Fruit fly (Drosophila melanogaster): ENCODE measurements around the gene mys.

mys gene

DNA sequence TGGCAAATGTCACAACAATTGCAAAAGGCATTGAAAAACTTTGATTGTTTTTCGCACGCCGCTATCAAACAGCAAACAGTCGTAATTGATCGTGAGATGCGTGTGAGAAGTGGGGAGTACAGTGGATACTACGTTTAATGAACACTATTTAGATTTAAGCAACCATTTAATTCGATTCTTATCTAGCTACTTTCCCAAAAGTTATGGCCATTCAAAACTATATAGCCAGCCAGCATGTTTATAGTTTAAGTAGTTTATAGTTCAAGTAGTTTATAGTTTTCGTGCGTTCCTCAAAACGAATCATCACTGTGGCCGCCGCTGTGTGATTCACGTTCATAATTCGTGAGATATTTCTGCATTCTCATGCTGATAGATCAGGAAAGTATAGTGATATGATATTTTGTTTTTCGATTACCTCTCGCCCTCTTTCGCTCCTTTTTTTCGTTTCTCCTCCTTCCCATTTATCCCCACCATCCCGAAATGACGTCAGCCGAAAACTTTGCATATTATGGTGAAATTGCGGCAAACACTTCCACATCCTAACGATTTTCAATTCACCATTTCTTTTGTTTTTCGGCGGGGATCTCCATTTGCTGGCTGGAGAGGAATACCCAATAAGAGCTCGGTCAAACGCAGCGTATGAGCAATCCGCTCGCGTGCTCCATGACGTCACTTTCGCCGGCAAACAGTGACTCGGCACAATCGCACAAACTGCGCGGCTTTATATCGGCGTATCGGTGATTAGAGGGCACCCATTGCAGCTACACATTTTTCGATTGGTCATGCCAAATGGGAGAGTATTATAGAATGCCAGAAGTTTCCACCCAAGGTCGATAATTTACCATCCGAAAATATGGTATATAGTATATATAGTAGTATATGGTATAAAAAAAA is 52.2 kb downstream of the mys start (continued):
- peak; percentile 79 for TF ChIP-seq Dek (tag; optimal IDR thresholded peaks at IDR 0.05)
- no peak for TF ChIP-seq CG6272 (GFP tag; IDR thresholded peaks at IDR 0.05)
- TF ChIP-seq CG17912 (GFP tag; optimal IDR thresholded peaks at IDR 0.05) = no peak
- no peak for TF ChIP-seq tin (GFP tag; optimal IDR thresholded peaks at IDR 0.05)
- no peak for TF ChIP-seq Max (GFP tag; optimal IDR thresholded peaks at IDR 0.05)
- TF ChIP-seq otp (GFP tag; IDR thresholded peaks at IDR 0.05) = no peak
- no peak for TF ChIP-seq h (optimal IDR thresholded peaks at IDR 0.05)
- TF ChIP-seq CG10321 (GFP tag; IDR thresholded peaks at IDR 0.05) = no peak
- TF ChIP-seq CG8765 (GFP tag; IDR thresholded peaks at IDR 0.05) = no peak; the same call in 1 of the 2 replicates
- TF ChIP-seq CG10543 (GFP tag; optimal IDR thresholded peaks at IDR 0.05) = no peak
- no peak for TF ChIP-seq wor (GFP tag; IDR thresholded peaks at IDR 0.05)
- peak; percentile 51 for TF ChIP-seq CrebB (tag; optimal IDR thresholded peaks at IDR 0.05)
- TF ChIP-seq danr (GFP tag; IDR thresholded peaks at IDR 0.05) = no peak
- TF ChIP-seq HLH54F (GFP tag; optimal IDR thresholded peaks at IDR 0.05) = peak; percentile 63
- TF ChIP-seq Dref (GFP tag; IDR thresholded peaks at IDR 0.05) = no peak
- TF ChIP-seq Ssrp (tag; optimal IDR thresholded peaks at IDR 0.05) = no peak
- TF ChIP-seq Nf-YA (GFP tag; IDR thresholded peaks at IDR 0.05) = no peak
- no peak for TF ChIP-seq sima (GFP tag; optimal IDR thresholded peaks at IDR 0.05)
- TF ChIP-seq tna (GFP tag; IDR thresholded peaks at IDR 0.05; ENCODE audit: partially characterized antibody) = no peak
- peak; percentile 52; the same call in 1 of the 2 replicates for TF ChIP-seq CG11085 (GFP tag; IDR thresholded peaks at IDR 0.05)
- TF ChIP-seq CG12391 (tag; optimal IDR thresholded peaks at IDR 0.05) = peak; percentile 44
- TF ChIP-seq dysf (GFP tag; IDR thresholded peaks at IDR 0.05) = peak; percentile 74
- peak; percentile 60 for TF ChIP-seq tgo (GFP tag; IDR thresholded peaks at IDR 0.05)
- no peak for TF ChIP-seq CG16815 (GFP tag; optimal IDR thresholded peaks at IDR 0.05)
- TF ChIP-seq Fer2 (tag; optimal IDR thresholded peaks at IDR 0.05) = peak; percentile 54
- TF ChIP-seq CG9797 (GFP tag; optimal IDR thresholded peaks at IDR 0.05) = no peak
- TF ChIP-seq CG2889 (GFP tag; IDR thresholded peaks at IDR 0.05) = 0 out of 3 replicates have a peak, but pooled peaks have one; percentile 35
- no peak for TF ChIP-seq MTF-1 (GFP tag; optimal IDR thresholded peaks at IDR 0.05; ENCODE audit: borderline replicate concordance)
- TF ChIP-seq CG3995 (GFP tag; optimal IDR thresholded peaks at IDR 0.05) = peak; percentile 7
- TF ChIP-seq MESR4 (GFP tag; optimal IDR thresholded peaks at IDR 0.05) = no peak
- peak; percentile 10 for TF ChIP-seq Jarid2 (GFP tag; optimal IDR thresholded peaks at IDR 0.05)
- TF ChIP-seq her (GFP tag; optimal IDR thresholded peaks at IDR 0.05) = peak; percentile 63
- TF ChIP-seq CG16863 (GFP tag; optimal IDR thresholded peaks at IDR 0.05) = peak; percentile 40
- peak; percentile 23 for TF ChIP-seq Chrac-16 (GFP tag; optimal IDR thresholded peaks at IDR 0.05)
- peak; percentile 25; the same call in 1 of the 2 replicates for TF ChIP-seq ttk (GFP tag; IDR thresholded peaks at IDR 0.05)
- peak; percentile 52; the same call in 1 of the 2 replicates for TF ChIP-seq cas (GFP tag; IDR thresholded peaks at IDR 0.05)
- TF ChIP-seq grau (tag; optimal IDR thresholded peaks at IDR 0.05) = peak; percentile 93
- peak; percentile 15 for TF ChIP-seq chn (GFP tag; optimal IDR thresholded peaks at IDR 0.05)
- peak; percentile 34 for TF ChIP-seq CG12071 (GFP tag; optimal IDR thresholded peaks at IDR 0.05)
- TF ChIP-seq so (GFP tag; IDR thresholded peaks at IDR 0.05) = no peak
- no peak for TF ChIP-seq mld (GFP tag; IDR thresholded peaks at IDR 0.05; ENCODE audit: partially characterized antibody)
- no peak for TF ChIP-seq CG10565 (GFP tag; optimal IDR thresholded peaks at IDR 0.05)
- TF ChIP-seq CG4730 (GFP tag; IDR thresholded peaks at IDR 0.05) = peak; percentile 43
- TF ChIP-seq gce (GFP tag; IDR thresholded peaks at IDR 0.05) = no peak
- TF ChIP-seq tap (tag; optimal IDR thresholded peaks at IDR 0.05) = peak; percentile 30
- TF ChIP-seq CG18764 (GFP tag; optimal IDR thresholded peaks at IDR 0.05) = no peak
- no peak for TF ChIP-seq Trl (optimal IDR thresholded peaks at IDR 0.05)
- TF ChIP-seq Trl (GFP tag; optimal IDR thresholded peaks at IDR 0.05) = peak; percentile 11
- no peak for TF ChIP-seq CG1832 (GFP tag; optimal IDR thresholded peaks at IDR 0.05)
- TF ChIP-seq CG7963 (GFP tag; IDR thresholded peaks at IDR 0.05; ENCODE audit: partially characterized antibody) = no peak
